Worm (Caenorhabditis elegans) whole organism, L1 larva: ENCODE measurements around the gene lgg-1.

Source experiments
- C34B4.2 ChIP-seq: sonication (generic microtip); optimal IDR thresholded peaks from 2 replicates; lab custom pipeline; 2017; ENCODE audit warnings: mild to moderate bottlenecking, missing genetic modification characterization, missing compliant biosample characterization
- aha-1 ChIP-seq: fragments of 150-350 bp; optimal IDR thresholded peaks from 2 replicates; lab custom pipeline; 2014; ENCODE audit warnings: missing biosample characterization, missing genetic modification characterization
- ama-1 ChIP-seq: fragments of 150-350 bp; optimal IDR thresholded peaks from 2 replicates; lab custom pipeline; 2014
- efl-1 ChIP-seq, 4 experiments: fragments of 150-350 bp; optimal IDR thresholded peaks in 3 of 4; peaks in 1 of 4; 1 replicate in 1 of 4; 2 replicates in 3 of 4; lab custom pipeline; 2014; ENCODE audit warnings: missing biosample characterization in 2 of 4, missing genetic modification characterization in 2 of 4, missing genetic modification reagents in 2 of 4
- egl-27 ChIP-seq, 2 experiments: fragments of 150-350 bp in 1 of 2; sonication (generic microtip); optimal IDR thresholded peaks; 3 replicates each; lab custom pipeline; 2017 to 2018; ENCODE audit warnings: missing biosample characterization in 2 of 2, missing genetic modification characterization in 2 of 2, missing genetic modification reagents in 2 of 2
- elt-2 ChIP-seq: sonication (generic microtip); optimal IDR thresholded peaks from 2 replicates; lab custom pipeline; 2016; ENCODE audit warnings: missing genetic modification characterization, mild to moderate bottlenecking, inconsistent platforms, missing compliant biosample characterization, missing genetic modification reagents
- ets-5 ChIP-seq: fragments of 200-800 bp; sonication (Bioruptor generic); IDR thresholded peaks from 2 replicates; pipeline ENCODE4 v1.3.6; 2022; ENCODE audit warnings: missing genetic modification characterization, missing compliant biosample characterization
- hpl-2 ChIP-seq: fragments of 150-350 bp; optimal IDR thresholded peaks from 2 replicates; lab custom pipeline; 2014; ENCODE audit warnings: missing biosample characterization, missing genetic modification reagents, missing genetic modification characterization
- nhr-12 ChIP-seq: sonication (generic microtip); optimal IDR thresholded peaks from 2 replicates; lab custom pipeline; 2017; ENCODE audit warnings: missing biosample characterization, missing genetic modification characterization
- nhr-76 ChIP-seq: sonication (generic microtip); optimal IDR thresholded peaks from 2 replicates; lab custom pipeline; 2017; ENCODE audit warnings: missing biosample characterization, missing genetic modification characterization
- rnt-1 ChIP-seq: sonication (generic microtip); optimal IDR thresholded peaks from 2 replicates; lab custom pipeline; 2016; ENCODE audit warnings: mild to moderate bottlenecking, missing genetic modification characterization, moderate library complexity, missing compliant biosample characterization
- skn-1 ChIP-seq: fragments of 150-350 bp; optimal IDR thresholded peaks from 2 replicates; lab custom pipeline; 2014; ENCODE audit warnings: missing biosample characterization, missing genetic modification characterization
- unc-130 ChIP-seq: fragments of 150-350 bp; optimal IDR thresholded peaks from 2 replicates; lab custom pipeline; 2017; ENCODE audit warnings: missing biosample characterization, missing genetic modification characterization, inconsistent platforms
- ztf-4 ChIP-seq: fragments of 150-350 bp; optimal IDR thresholded peaks from 2 replicates; lab custom pipeline; 2014; ENCODE audit warnings: missing biosample characterization, missing genetic modification characterization

DNA sequence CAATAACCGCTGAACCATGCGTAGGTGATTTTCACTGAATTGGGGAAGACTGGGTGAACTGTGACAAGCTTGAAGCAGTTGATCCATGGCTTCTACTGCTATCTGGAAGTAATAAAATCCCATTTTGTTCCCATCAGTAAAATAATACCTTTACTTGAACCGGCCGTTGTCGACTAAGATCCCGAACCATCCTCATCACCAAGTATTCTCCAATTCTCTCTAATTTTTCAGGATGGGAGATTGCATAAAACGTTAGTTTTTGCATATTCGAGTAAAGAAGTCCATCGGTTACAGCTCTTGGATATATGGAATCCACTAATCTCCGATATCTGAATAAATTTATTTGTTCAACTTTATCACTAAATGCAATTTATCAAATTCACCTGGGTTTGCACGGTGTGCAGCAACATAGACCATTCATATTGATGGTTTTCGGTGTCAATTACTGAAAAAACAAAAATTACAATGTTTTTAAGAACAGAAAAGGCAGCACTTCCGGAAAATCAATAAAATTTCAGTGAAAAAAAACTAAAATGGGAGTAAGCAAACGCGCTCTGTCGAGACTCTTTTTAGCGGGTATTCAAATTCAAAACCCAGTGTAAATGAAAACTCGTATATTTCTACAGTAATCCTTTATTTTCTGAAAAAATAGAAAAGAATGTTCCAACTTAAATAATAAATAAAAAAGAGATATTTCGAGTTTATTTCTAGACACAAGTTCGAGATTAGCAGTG lies 26.7 kb downstream of the lgg-1 start, which contains the start of gene efr-3:
- TF ChIP-seq skn-1 (peak; percentile 40), ama-1 (no peak), efl-1 (optimal IDR thresholded peaks at IDR 0.05; lab: Kevin White, UChicago) (peak; percentile 81 to 93), efl-1 (GFP tag; optimal IDR thresholded peaks at IDR 0.05 in 1 of 2; lab: Kevin White, UChicago) (peak; percentile 94 to 99), egl-27 (tag; optimal IDR thresholded peaks at IDR 0.05; lab: Kevin White, UChicago) (no peak), nhr-76 (tag; lab: Kevin White, UChicago) (no peak), ztf-4 (tag; lab: Kevin White, UChicago) (no peak), C34B4.2 (tag; lab: Kevin White, UChicago) (no peak), rnt-1 (peak; percentile 58), aha-1 (no peak), elt-2 (tag; lab: Kevin White, UChicago) (no peak), unc-130 (tag; lab: Kevin White, UChicago) (no peak), nhr-12 (tag; lab: Kevin White, UChicago) (no peak), ets-5 (no peak), hpl-2 (no peak)
